Fruit fly (Drosophila melanogaster) whole organism, embryonic: ENCODE data around the gene Sirup.

Experiments used
- Abd-B ChIP-seq: fragments of 200-800 bp; sonication (Bioruptor generic); optimal IDR thresholded peaks from 2 replicates; lab custom pipeline; 2018; ENCODE audit warnings: missing biosample characterization, mild to moderate bottlenecking, missing genetic modification characterization, moderate library complexity
- Antp ChIP-seq: fragments of 200-800 bp; sonication (Bioruptor generic); optimal IDR thresholded peaks from 3 replicates; lab custom pipeline; 2016; ENCODE audit warnings: missing biosample characterization, missing genetic modification characterization
- Atf3 ChIP-seq: fragments of 200-800 bp; sonication (Bioruptor generic); optimal IDR thresholded peaks from 3 replicates; lab custom pipeline; 2016; ENCODE audit warnings: missing biosample characterization, missing genetic modification characterization
- Atf6 ChIP-seq: fragments of 200-800 bp; sonication (Bioruptor generic); IDR thresholded peaks from 2 replicates; pipeline ENCODE4 v1.3.6; 2022; ENCODE audit warnings: missing biosample characterization, missing genetic modification characterization
- CG10147 ChIP-seq: fragments of 200-800 bp; sonication (Bioruptor generic); optimal IDR thresholded peaks from 2 replicates; lab custom pipeline; 2019; ENCODE audit warnings: missing biosample characterization, mild to moderate bottlenecking, missing genetic modification characterization, moderate library complexity
- CG10979 ChIP-seq: fragments of 200-800 bp; sonication (Bioruptor generic); optimal IDR thresholded peaks from 2 replicates; lab custom pipeline; 2018; ENCODE audit warnings: missing biosample characterization, mild to moderate bottlenecking, missing genetic modification characterization, moderate library complexity
- CG11085 ChIP-seq: fragments of 200-800 bp; sonication (Bioruptor generic); IDR thresholded peaks from 2 replicates; pipeline ENCODE4 v1.3.6; 2022; ENCODE audit warnings: missing biosample characterization, missing genetic modification characterization
- CG14050 ChIP-seq: fragments of 200-800 bp; sonication (Bioruptor generic); IDR thresholded peaks from 3 replicates; pipeline ENCODE4 v1.3.6; 2022; ENCODE audit warnings: missing biosample characterization, missing genetic modification characterization
- CG15073 ChIP-seq: fragments of 200-800 bp; sonication (Bioruptor generic); optimal IDR thresholded peaks from 2 replicates; lab custom pipeline; 2016; ENCODE audit warnings: missing biosample characterization, missing genetic modification characterization
- CG15514 ChIP-seq: fragments of 200-800 bp; sonication (Bioruptor generic); optimal IDR thresholded peaks from 3 replicates; lab custom pipeline; 2017; ENCODE audit warnings: missing biosample characterization, missing genetic modification characterization, mild to moderate bottlenecking, moderate library complexity, missing genetic modification reagents
- CG1602 ChIP-seq: fragments of 200-800 bp; sonication (Bioruptor generic); optimal IDR thresholded peaks from 3 replicates; lab custom pipeline; 2016; ENCODE audit warnings: missing biosample characterization, missing genetic modification characterization
- CG17361 ChIP-seq: fragments of 200-800 bp; sonication (Bioruptor generic); IDR thresholded peaks from 3 replicates; pipeline ENCODE4 v1.3.6; 2022; ENCODE audit warnings: missing biosample characterization, missing genetic modification characterization
- CG1832 ChIP-seq: fragments of 200-800 bp; sonication (Bioruptor generic); optimal IDR thresholded peaks from 2 replicates; lab custom pipeline; 2017; ENCODE audit warnings: missing biosample characterization, mild to moderate bottlenecking, missing genetic modification characterization, inconsistent platforms
- CG18599 ChIP-seq: fragments of 200-800 bp; sonication (Bioruptor generic); optimal IDR thresholded peaks from 3 replicates; lab custom pipeline; 2017; ENCODE audit warnings: missing biosample characterization, missing genetic modification characterization, mild to moderate bottlenecking, moderate library complexity, missing genetic modification reagents
- CG2116 ChIP-seq: fragments of 200-800 bp; sonication (Bioruptor generic); optimal IDR thresholded peaks from 3 replicates; lab custom pipeline; 2018; ENCODE audit warnings: missing biosample characterization, mild to moderate bottlenecking, missing genetic modification characterization
- CG34224 ChIP-seq: fragments of 200-800 bp; sonication (Bioruptor generic); IDR thresholded peaks from 3 replicates; pipeline ENCODE4 v1.3.6; 2022; ENCODE audit warnings: missing biosample characterization, missing genetic modification characterization; ENCODE audit not compliant: partially characterized antibody
- CG4707 ChIP-seq: fragments of 200-800 bp; sonication (Bioruptor generic); optimal IDR thresholded peaks from 2 replicates; lab custom pipeline; 2018; ENCODE audit warnings: missing biosample characterization, mild to moderate bottlenecking, missing genetic modification characterization, moderate library complexity
- CG4730 ChIP-seq: fragments of 200-800 bp; sonication (Bioruptor generic); IDR thresholded peaks from 2 replicates; pipeline ENCODE4 v1.3.6; 2022; ENCODE audit warnings: missing biosample characterization, missing genetic modification characterization
- CG6791 ChIP-seq: fragments of 200-800 bp; sonication (Bioruptor generic); IDR thresholded peaks from 3 replicates; pipeline ENCODE4 v1.3.6; 2022; ENCODE audit warnings: missing biosample characterization, missing genetic modification characterization; ENCODE audit not compliant: partially characterized antibody
- CG8478 ChIP-seq: fragments of >200 bp; optimal IDR thresholded peaks from 2 replicates; lab custom pipeline; 2018
- CG9727 ChIP-seq: fragments of 200-800 bp; sonication (Bioruptor generic); optimal IDR thresholded peaks from 3 replicates; lab custom pipeline; 2017; ENCODE audit warnings: missing biosample characterization, mild to moderate bottlenecking, missing genetic modification characterization
- Dp ChIP-seq: fragments of 200-800 bp; sonication (Bioruptor generic); optimal IDR thresholded peaks from 2 replicates; lab custom pipeline; 2018; ENCODE audit warnings: missing biosample characterization, mild to moderate bottlenecking, missing genetic modification characterization, moderate library complexity
- Gug ChIP-seq: fragments of 200-800 bp; sonication (Bioruptor generic); IDR thresholded peaks from 4 replicates; pipeline ENCODE4 v1.3.6; 2022; ENCODE audit warnings: missing biosample characterization, missing genetic modification characterization
- H2.0 ChIP-seq: fragments of 200-800 bp; sonication (Bioruptor generic); IDR thresholded peaks from 2 replicates; pipeline ENCODE4 v1.3.6; 2022; ENCODE audit warnings: missing biosample characterization, missing genetic modification characterization
- Hr51 ChIP-seq, 2 experiments: fragments of 200-800 bp; sonication (Bioruptor generic); optimal IDR thresholded peaks; 2 replicates in 1 of 2; 3 replicates in 1 of 2; lab custom pipeline; 2016 to 2018; ENCODE audit warnings: missing biosample characterization in 2 of 2, missing genetic modification characterization in 2 of 2, mild to moderate bottlenecking in 1 of 2, moderate library complexity in 1 of 2
- Jarid2 ChIP-seq: fragments of 200-800 bp; sonication (Bioruptor generic); optimal IDR thresholded peaks from 3 replicates; lab custom pipeline; 2017; ENCODE audit warnings: mild to moderate bottlenecking, missing biosample characterization, missing genetic modification reagents, missing genetic modification characterization
- MBD-R2 ChIP-seq: fragments of 200-800 bp; sonication (Bioruptor generic); IDR thresholded peaks from 2 replicates; pipeline ENCODE4 v1.3.6; 2022; ENCODE audit warnings: missing biosample characterization, missing genetic modification characterization
- Ptx1 ChIP-seq: fragments of 200-800 bp; sonication (Bioruptor generic); IDR thresholded peaks from 2 replicates; pipeline ENCODE4 v1.3.6; 2022; ENCODE audit warnings: missing biosample characterization, missing genetic modification characterization
- Rfx ChIP-seq: fragments of 200-800 bp; sonication (Bioruptor generic); IDR thresholded peaks from 2 replicates; pipeline ENCODE4 v1.3.6; 2022; ENCODE audit warnings: missing biosample characterization, missing genetic modification characterization
- TFAM ChIP-seq: fragments of 200-800 bp; sonication (Bioruptor generic); optimal IDR thresholded peaks from 2 replicates; lab custom pipeline; 2017; ENCODE audit warnings: missing biosample characterization, missing genetic modification characterization, inconsistent platforms
- ac ChIP-seq: fragments of 200-800 bp; sonication (Bioruptor generic); optimal IDR thresholded peaks from 3 replicates; lab custom pipeline; 2017; ENCODE audit warnings: missing biosample characterization, mild to moderate bottlenecking, missing genetic modification characterization
- bbx ChIP-seq: fragments of 200-800 bp; sonication (Bioruptor generic); IDR thresholded peaks from 2 replicates; pipeline ENCODE4 v1.3.6; 2022; ENCODE audit warnings: missing biosample characterization, missing genetic modification characterization; ENCODE audit not compliant: partially characterized antibody
- chinmo ChIP-seq: fragments of 200-800 bp; sonication (Bioruptor generic); IDR thresholded peaks from 4 replicates; pipeline ENCODE4 v1.3.6; 2022; ENCODE audit warnings: missing biosample characterization, missing genetic modification characterization; ENCODE audit not compliant: partially characterized antibody
- danr ChIP-seq: fragments of 200-800 bp; sonication (Bioruptor generic); IDR thresholded peaks from 2 replicates; pipeline ENCODE4 v1.3.6; 2022; ENCODE audit warnings: missing biosample characterization, missing genetic modification characterization
- fd3F ChIP-seq: fragments of 200-800 bp; sonication (Bioruptor generic); optimal IDR thresholded peaks from 2 replicates; lab custom pipeline; 2018; ENCODE audit warnings: missing biosample characterization, mild to moderate bottlenecking, missing genetic modification characterization, moderate library complexity
- gce ChIP-seq: fragments of 200-800 bp; sonication (Bioruptor generic); IDR thresholded peaks from 3 replicates; pipeline ENCODE4 v1.3.6; 2022; ENCODE audit warnings: missing biosample characterization, missing genetic modification characterization
- hbn ChIP-seq: fragments of 200-800 bp; sonication (Bioruptor generic); IDR thresholded peaks from 2 replicates; pipeline ENCODE4 v1.3.6; 2022; ENCODE audit warnings: missing biosample characterization, missing genetic modification characterization; ENCODE audit not compliant: partially characterized antibody
- hkb ChIP-seq, 2 experiments: fragments of 200-800 bp in 1 of 2; fragments of >200 bp in 1 of 2; sonication (Bioruptor generic) in 1 of 2; IDR thresholded peaks in 1 of 2; optimal IDR thresholded peaks in 1 of 2; 2 replicates each; pipeline versions ENCODE4 v1.3.6 to Lab custom; 2017 to 2022; ENCODE audit warnings: missing biosample characterization in 1 of 2, missing genetic modification characterization in 1 of 2
- klu ChIP-seq: fragments of 200-800 bp; sonication (Bioruptor generic); IDR thresholded peaks from 2 replicates; pipeline ENCODE4 v1.3.6; 2022; ENCODE audit warnings: missing biosample characterization, missing genetic modification characterization
- lab ChIP-seq: fragments of 200-800 bp; sonication (Bioruptor generic); optimal IDR thresholded peaks from 3 replicates; lab custom pipeline; 2017; ENCODE audit warnings: missing biosample characterization, missing genetic modification characterization, mild to moderate bottlenecking, moderate library complexity, missing genetic modification reagents
- lbe ChIP-seq: fragments of 200-800 bp; sonication (Bioruptor generic); optimal IDR thresholded peaks from 2 replicates; lab custom pipeline; 2016; ENCODE audit warnings: missing biosample characterization, mild to moderate bottlenecking, missing genetic modification characterization
- lilli ChIP-seq: fragments of 200-800 bp; sonication (Bioruptor generic); optimal IDR thresholded peaks from 3 replicates; lab custom pipeline; 2016; ENCODE audit warnings: missing biosample characterization, missing genetic modification characterization
- pan ChIP-seq, 4 experiments: fragments of >200 bp in 3 of 4; fragments of 200-800 bp in 1 of 4; sonication (Bioruptor generic) in 1 of 4; optimal IDR thresholded peaks in 3 of 4; IDR thresholded peaks in 1 of 4; 2 replicates each; pipeline versions ENCODE4 v1.3.6 to Lab custom; 2017 to 2022; ENCODE audit warnings: missing biosample characterization in 2 of 4, missing genetic modification characterization in 2 of 4, mixed read lengths in 1 of 4
- pnt ChIP-seq: fragments of 200-800 bp; sonication (Bioruptor generic); optimal IDR thresholded peaks from 3 replicates; lab custom pipeline; 2016; ENCODE audit warnings: missing biosample characterization, missing genetic modification characterization
- pzg ChIP-seq: fragments of 200-800 bp; sonication (Bioruptor generic); optimal IDR thresholded peaks from 3 replicates; lab custom pipeline; 2018; ENCODE audit warnings: missing biosample characterization, mild to moderate bottlenecking, missing genetic modification characterization, moderate library complexity
- salm ChIP-seq: fragments of 200-800 bp; sonication (Bioruptor generic); optimal IDR thresholded peaks from 2 replicates; lab custom pipeline; 2018; ENCODE audit warnings: missing biosample characterization, mild to moderate bottlenecking, missing genetic modification characterization
- sob ChIP-seq: fragments of 200-800 bp; sonication (Bioruptor generic); IDR thresholded peaks from 2 replicates; pipeline ENCODE4 v1.3.6; 2022; ENCODE audit warnings: missing biosample characterization, missing genetic modification characterization
- usp ChIP-seq: fragments of >200 bp; optimal IDR thresholded peaks from 2 replicates; lab custom pipeline; 2017; ENCODE audit warnings: missing biosample characterization, missing genetic modification characterization
- yki ChIP-seq: fragments of >200 bp; optimal IDR thresholded peaks from 3 replicates; lab custom pipeline; 2018

Gene Sirup

DNA sequence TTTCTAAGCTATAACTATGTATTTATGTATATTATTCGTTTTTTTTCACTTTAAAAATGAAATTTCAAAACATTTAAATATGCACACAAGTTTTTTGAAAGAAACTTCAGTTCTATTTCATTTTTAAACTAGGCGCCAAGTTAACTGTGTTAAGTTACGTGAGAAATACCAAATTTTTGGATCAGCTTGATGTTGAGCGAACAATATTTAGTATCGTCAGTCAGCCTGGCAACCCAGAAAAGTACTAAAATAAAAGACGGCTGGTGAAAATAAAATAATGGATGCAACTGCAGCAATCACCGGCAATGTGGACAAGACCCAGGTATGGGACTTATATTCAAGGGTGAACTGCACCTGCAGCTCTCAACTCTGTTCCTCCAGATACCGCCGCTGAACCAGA, 42.2 kb downstream of the Sirup start, which contains the start of gene CCDC53 (continued):
- TF ChIP-seq pan (optimal IDR thresholded peaks at IDR 0.05; lab: Kevin White, UChicago) (no peak), pan (GFP tag; optimal IDR thresholded peaks at IDR 0.05 in 1 of 2, IDR thresholded peaks at IDR 0.05 in 1 of 2) (no peak), H2.0 (no peak), TFAM (no peak), Hr51 (GFP tag; optimal IDR thresholded peaks at IDR 0.05; lab: Kevin White, UChicago) (no peak), CG4707 (no peak), CG1832 (GFP tag; lab: Kevin White, UChicago) (no peak), hkb (optimal IDR thresholded peaks at IDR 0.05; lab: Kevin White, UChicago) (no peak), hkb (GFP tag; IDR thresholded peaks at IDR 0.05; lab: Robert Waterston, UW) (peak; percentile 32; the same call in 1 of the 2 replicates), hbn (GFP tag; lab: Robert Waterston, UW) (peak; percentile 33; the same call in 1 of the 2 replicates), pzg (peak; percentile 71), klu (GFP tag; lab: Robert Waterston, UW) (no peak), salm (tag; lab: Kevin White, UChicago) (no peak), CG10147 (no peak), chinmo (GFP tag; lab: Robert Waterston, UW) (peak; percentile 70; the same call in 2 of the 4 replicates), lbe (GFP tag; lab: Kevin White, UChicago) (peak; percentile 19), Jarid2 (GFP tag; lab: Kevin White, UChicago) (no peak), CG4730 (GFP tag; lab: Robert Waterston, UW) (no peak), CG14050 (GFP tag; lab: Robert Waterston, UW) (no peak), Abd-B (no peak), Dp (GFP tag; lab: Kevin White, UChicago) (peak; percentile 92), gce (GFP tag; lab: Robert Waterston, UW) (no peak), Atf3 (GFP tag; lab: Kevin White, UChicago) (no peak), CG11085 (GFP tag; lab: Robert Waterston, UW) (no peak), CG15073 (GFP tag; lab: Kevin White, UChicago) (no peak), CG18599 (GFP tag; lab: Kevin White, UChicago) (no peak), Antp (GFP tag; lab: Kevin White, UChicago) (no peak), ac (GFP tag; lab: Kevin White, UChicago) (no peak), CG17361 (GFP tag; lab: Robert Waterston, UW) (no peak), Ptx1 (no peak), yki (no peak), usp (GFP tag; lab: Kevin White, UChicago) (no peak), CG10979 (no peak), CG2116 (no peak), fd3F (GFP tag; lab: Kevin White, UChicago) (no peak), CG8478 (lab: Kevin White, UChicago) (no peak), Gug (GFP tag; lab: Robert Waterston, UW) (no peak), bbx (GFP tag; lab: Robert Waterston, UW) (peak; percentile 11; the same call in 1 of the 2 replicates), CG34224 (peak; percentile 21; the same call in 1 of the 3 replicates), danr (no peak), CG15514 (peak; percentile 17), CG9727 (GFP tag; lab: Kevin White, UChicago) (no peak), Rfx (GFP tag; lab: Robert Waterston, UW) (no peak), CG1602 (GFP tag; lab: Kevin White, UChicago) (no peak), lilli (GFP tag; lab: Kevin White, UChicago) (no peak), lab (GFP tag; lab: Kevin White, UChicago) (no peak), CG6791 (0 out of 3 replicates have a peak, but pooled peaks have one; percentile 19), MBD-R2 (peak; percentile 49; the same call in 1 of the 2 replicates), Atf6 (GFP tag; lab: Robert Waterston, UW) (no peak), pnt (GFP tag; lab: Kevin White, UChicago) (no peak), sob (GFP tag; lab: Robert Waterston, UW) (no peak)
